Worm (Caenorhabditis elegans) whole organism, L2 larva: ENCODE data around the gene K03H1.7.

Experiments used
- ama-1 ChIP-seq: fragments of 150-350 bp; optimal IDR thresholded peaks from 2 replicates; lab custom pipeline; 2018; ENCODE audit warnings: inconsistent platforms
- nhr-21 ChIP-seq: fragments of 150-350 bp; optimal IDR thresholded peaks from 2 replicates; lab custom pipeline; 2014; ENCODE audit warnings: missing biosample characterization, missing genetic modification characterization
- nhr-237 ChIP-seq: fragments of 150-350 bp; optimal IDR thresholded peaks from 2 replicates; lab custom pipeline; 2014; ENCODE audit warnings: missing biosample characterization, missing genetic modification characterization
- nhr-77 ChIP-seq: fragments of 150-350 bp; optimal IDR thresholded peaks from 2 replicates; lab custom pipeline; 2014; ENCODE audit warnings: missing biosample characterization, missing genetic modification characterization
- snpc-4 ChIP-seq: fragments of 150-350 bp; optimal IDR thresholded peaks from 2 replicates; lab custom pipeline; 2014; ENCODE audit warnings: missing biosample characterization, missing genetic modification characterization

- TF ChIP-seq snpc-4 (tag; lab: Kevin White, UChicago) = no peak
- TF ChIP-seq nhr-237 = no peak
- TF ChIP-seq nhr-21 (tag; lab: Kevin White, UChicago) = no peak
- no peak for TF ChIP-seq nhr-77 (tag; lab: Kevin White, UChicago)
- no peak for TF ChIP-seq ama-1 (lab: Kevin White, UChicago)
Measured at ce11 chrIII:9993535-9993934, 46.3 kb downstream of the K03H1.7 start, which contains the start of gene C05B5.4.
